Worm (Caenorhabditis elegans): ENCODE results near the gene F09F7.5.

- no peak for TF ChIP-seq ceh-28 (tag; optimal IDR thresholded peaks at IDR 0.05)
- TF ChIP-seq daf-12 (tag; optimal IDR thresholded peaks at IDR 0.05), result no peak
These were observed 40.1 kb downstream of the F09F7.5 start, which contains the start of gene F56D2.2 for ce11 chrIII:5586925-5587324.

Measured in whole organism, L3 larva.